Fruit fly (Drosophila melanogaster) whole organism, pupa: ENCODE data around the gene CG31525.

Source experiments
- CG10348 ChIP-seq: fragments of 200-800 bp; sonication (Bioruptor generic); IDR thresholded peaks from 2 replicates; pipeline ENCODE4 v1.3.6; 2022; ENCODE audit warnings: missing biosample characterization, missing genetic modification characterization
- CG12605 ChIP-seq: fragments of 200-800 bp; sonication (Bioruptor generic); IDR thresholded peaks from 2 replicates; pipeline ENCODE4 v1.3.6; 2022; ENCODE audit warnings: missing biosample characterization, missing genetic modification characterization
- CG13204 ChIP-seq: fragments of 200-800 bp; sonication (Bioruptor generic); optimal IDR thresholded peaks from 2 replicates; lab custom pipeline; 2018; ENCODE audit warnings: missing biosample characterization, mild to moderate bottlenecking, missing genetic modification characterization, moderate library complexity
- CG14655 ChIP-seq: fragments of 200-800 bp; sonication (Bioruptor generic); optimal IDR thresholded peaks from 3 replicates; lab custom pipeline; 2017; ENCODE audit warnings: mild to moderate bottlenecking, missing biosample characterization, missing genetic modification reagents, missing genetic modification characterization
- CG15710 ChIP-seq: fragments of 200-800 bp; sonication (Bioruptor generic); optimal IDR thresholded peaks from 2 replicates; lab custom pipeline; 2018; ENCODE audit warnings: missing biosample characterization, mild to moderate bottlenecking, missing genetic modification characterization, moderate library complexity
- CG17806 ChIP-seq: fragments of 200-800 bp; sonication (Bioruptor generic); optimal IDR thresholded peaks from 2 replicates; lab custom pipeline; 2018; ENCODE audit warnings: missing biosample characterization, mild to moderate bottlenecking, missing genetic modification characterization, moderate library complexity
- CG32121 ChIP-seq: fragments of 200-800 bp; sonication (Bioruptor generic); IDR thresholded peaks from 2 replicates; pipeline ENCODE4 v1.3.6; 2022; ENCODE audit warnings: missing biosample characterization, missing genetic modification characterization
- CG34367 ChIP-seq: fragments of 200-800 bp; sonication (Bioruptor generic); optimal IDR thresholded peaks from 2 replicates; lab custom pipeline; 2018; ENCODE audit warnings: missing biosample characterization, mild to moderate bottlenecking, missing genetic modification characterization
- CG4496 ChIP-seq: fragments of 200-800 bp; sonication (Bioruptor generic); IDR thresholded peaks from 3 replicates; pipeline ENCODE4 v1.3.6; 2022; ENCODE audit warnings: missing biosample characterization, missing genetic modification characterization
- CG8159 ChIP-seq: fragments of 200-800 bp; sonication (Bioruptor generic); optimal IDR thresholded peaks from 3 replicates; lab custom pipeline; 2018; ENCODE audit warnings: missing biosample characterization, mild to moderate bottlenecking, missing genetic modification characterization, moderate library complexity
- CG8301 ChIP-seq: fragments of 200-800 bp; sonication (Bioruptor generic); optimal IDR thresholded peaks from 2 replicates; lab custom pipeline; 2018; ENCODE audit warnings: missing biosample characterization, mild to moderate bottlenecking, missing genetic modification characterization
- CG9948 ChIP-seq: fragments of 200-800 bp; sonication (Bioruptor generic); optimal IDR thresholded peaks from 2 replicates; lab custom pipeline; 2018; ENCODE audit warnings: missing biosample characterization, mild to moderate bottlenecking, missing genetic modification characterization, moderate library complexity
- D1 ChIP-seq: fragments of 200-800 bp; sonication (Bioruptor generic); optimal IDR thresholded peaks from 2 replicates; lab custom pipeline; 2018; ENCODE audit warnings: missing biosample characterization, mild to moderate bottlenecking, missing genetic modification characterization, moderate library complexity
- EcR ChIP-seq: fragments of 200-800 bp; sonication (Bioruptor generic); optimal IDR thresholded peaks from 3 replicates; lab custom pipeline; 2019; ENCODE audit warnings: missing biosample characterization, missing genetic modification characterization, mild to moderate bottlenecking, moderate library complexity, missing genetic modification reagents
- Ets98B ChIP-seq: fragments of 200-800 bp; sonication (Bioruptor generic); IDR thresholded peaks from 2 replicates; pipeline ENCODE4 v1.3.6; 2022; ENCODE audit warnings: missing biosample characterization, missing genetic modification characterization
- Pif1A ChIP-seq: fragments of 200-800 bp; sonication (Bioruptor generic); optimal IDR thresholded peaks from 3 replicates; lab custom pipeline; 2016; ENCODE audit warnings: missing biosample characterization, missing genetic modification characterization
- Pif1B ChIP-seq: fragments of 200-800 bp; sonication (Bioruptor generic); optimal IDR thresholded peaks from 3 replicates; lab custom pipeline; 2016; ENCODE audit warnings: missing biosample characterization, missing genetic modification characterization
- Snoo ChIP-seq: fragments of 200-800 bp; sonication (Bioruptor generic); optimal IDR thresholded peaks from 3 replicates; lab custom pipeline; 2017; ENCODE audit warnings: missing biosample characterization, mild to moderate bottlenecking, missing genetic modification characterization, inconsistent platforms
- fd96Ca ChIP-seq: fragments of 200-800 bp; sonication (Bioruptor generic); IDR thresholded peaks from 3 replicates; pipeline ENCODE4 v1.3.6; 2022; ENCODE audit warnings: missing biosample characterization, missing genetic modification characterization
- gl ChIP-seq: fragments of 200-800 bp; sonication (Bioruptor generic); optimal IDR thresholded peaks from 2 replicates; lab custom pipeline; 2018; ENCODE audit warnings: missing biosample characterization, mild to moderate bottlenecking, missing genetic modification characterization
- rn ChIP-seq: fragments of 200-800 bp; sonication (Bioruptor generic); IDR thresholded peaks from 2 replicates; pipeline ENCODE4 v1.3.6; 2022; ENCODE audit warnings: missing biosample characterization, missing genetic modification characterization

Gene CG31525

DNA sequence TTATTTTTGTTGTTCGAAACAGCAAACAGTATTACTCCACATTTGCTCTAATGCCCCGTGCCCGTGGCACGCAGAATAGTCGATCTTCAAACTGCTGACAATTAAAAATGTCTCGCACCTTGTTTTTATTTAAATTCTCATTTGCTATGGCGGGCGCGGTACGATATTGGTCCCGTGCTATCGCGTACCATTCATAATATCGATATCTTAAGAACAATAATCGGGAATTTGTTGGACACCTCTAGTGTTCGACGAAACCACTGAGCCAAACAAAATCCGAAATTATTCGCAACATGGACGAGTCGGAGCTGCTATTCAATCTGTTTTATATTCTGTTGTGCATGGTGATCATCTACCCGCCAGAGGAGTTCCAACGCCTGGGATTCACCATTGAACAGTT lies 36.7 kb upstream of the CG31525 start, which contains the start of gene CG14646:
Gene CG14646 (plus strand): TSS at position 234 of the 400 bp plus-strand sequence.
- TF ChIP-seq CG8159 (no peak), CG4496 (GFP tag; lab: Robert Waterston, UW) (peak; percentile 12; the same call in 1 of the 3 replicates)

dm6 chr3R:4394117-4394516 lies 32.7 kb upstream of the CG31525 start, which contains the start of gene CG34112:
TSS of gene CG34112 (minus strand) at chr3R:4394259.
- TF ChIP-seq CG12605 (GFP tag; lab: Robert Waterston, UW) (0 out of 2 replicates have a peak, but pooled peaks have one; percentile 16), CG13204 (GFP tag; lab: Kevin White, UChicago) (no peak), rn (GFP tag; lab: Robert Waterston, UW) (no peak), fd96Ca (GFP tag; lab: Robert Waterston, UW) (no peak), CG4496 (GFP tag; lab: Robert Waterston, UW) (0 out of 3 replicates have a peak, but pooled peaks have one; percentile 37), Ets98B (GFP tag; lab: Robert Waterston, UW) (0 out of 2 replicates have a peak, but pooled peaks have one; percentile 23), CG34367 (no peak), EcR (GFP tag; lab: Kevin White, UChicago) (no peak)

dm6 chr3R:4394654-4395581 lies 31.9 kb upstream of the CG31525 start:
- TF ChIP-seq CG8159 = peak; percentile 87
- peak; percentile 88 for TF ChIP-seq Snoo (tag; lab: Kevin White, UChicago)
- peak; percentile 97 for TF ChIP-seq Ets98B (GFP tag; lab: Robert Waterston, UW)
- TF ChIP-seq CG10348 (GFP tag; lab: Robert Waterston, UW) = peak; percentile 84
- peak; percentile 97; the same call in 2 of the 3 replicates for TF ChIP-seq fd96Ca (GFP tag; lab: Robert Waterston, UW)
- TF ChIP-seq Pif1B (GFP tag; lab: Kevin White, UChicago) = peak; percentile 97
- peak; percentile 82 for TF ChIP-seq gl
- TF ChIP-seq CG8301 = peak; percentile 97
- TF ChIP-seq CG15710 (tag; lab: Kevin White, UChicago) = peak; percentile 84
- TF ChIP-seq CG14655 (GFP tag; lab: Kevin White, UChicago) = peak; percentile 94
- peak; percentile 94 for TF ChIP-seq Pif1A
- TF ChIP-seq CG17806 = peak; percentile 88
- peak; percentile 85 for TF ChIP-seq CG34367
- TF ChIP-seq EcR (GFP tag; lab: Kevin White, UChicago) = peak; percentile 6
- TF ChIP-seq D1 (tag; lab: Kevin White, UChicago) = peak; percentile 70
- TF ChIP-seq CG12605 (GFP tag; lab: Robert Waterston, UW) = peak; percentile 94
- peak; percentile 91 for TF ChIP-seq CG9948 (tag; lab: Kevin White, UChicago)
- TF ChIP-seq CG32121 (GFP tag; lab: Robert Waterston, UW) = peak; percentile 95
- TF ChIP-seq CG4496 (GFP tag; lab: Robert Waterston, UW) = peak; percentile 97
- peak; percentile 89 for TF ChIP-seq rn (GFP tag; lab: Robert Waterston, UW)
- TF ChIP-seq CG13204 (GFP tag; lab: Kevin White, UChicago) = no peak

- TF ChIP-seq CG8159 = peak; percentile 5
- TF ChIP-seq CG12605 (GFP tag; lab: Robert Waterston, UW) = no peak
Observed at dm6 chr3R:4397403-4398079, 29.3 kb upstream of the CG31525 start, which contains the start of gene CG9855. TSS of gene CG9855 (minus strand) at chr3R:4397875.

- TF ChIP-seq D1 (tag; lab: Kevin White, UChicago) (no peak), CG8159 (peak; percentile 56), fd96Ca (GFP tag; lab: Robert Waterston, UW) (0 out of 3 replicates have a peak, but pooled peaks have one; percentile 30), CG15710 (tag; lab: Kevin White, UChicago) (peak; percentile 25), CG34367 (no peak), CG9948 (tag; lab: Kevin White, UChicago) (peak; percentile 12)
Observed at dm6 chr3R:4399810-4400496, 26.9 kb upstream of the CG31525 start.

DNA sequence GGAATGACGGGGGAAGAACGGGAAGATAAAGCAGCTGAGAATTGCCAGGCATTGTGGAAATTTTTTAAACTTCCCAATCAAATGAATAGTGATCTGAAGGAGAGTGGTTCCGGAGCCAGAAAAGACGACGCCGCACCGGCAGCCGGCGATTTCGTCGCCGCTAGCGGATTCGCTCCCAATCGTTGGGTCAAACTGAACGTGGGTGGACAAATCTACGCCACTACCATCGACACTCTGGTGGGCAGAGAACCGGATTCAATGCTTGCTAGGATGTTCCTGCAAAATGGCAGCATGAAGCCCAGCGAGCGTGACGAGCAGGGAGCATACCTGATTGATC lies 26.4 kb upstream of the CG31525 start, which contains the start of gene CG14647:
Gene CG14647 (plus strand): TSS at position 14 of the 337 bp plus-strand sequence.
- TF ChIP-seq CG13204 (GFP tag; lab: Kevin White, UChicago) = no peak
- no peak for TF ChIP-seq Pif1A
- TF ChIP-seq Pif1B (GFP tag; lab: Kevin White, UChicago) = no peak
- no peak for TF ChIP-seq EcR (GFP tag; lab: Kevin White, UChicago)
- no peak for TF ChIP-seq Snoo (tag; lab: Kevin White, UChicago)
- no peak for TF ChIP-seq CG17806
- TF ChIP-seq Ets98B (GFP tag; lab: Robert Waterston, UW) = no peak
- no peak for TF ChIP-seq CG4496 (GFP tag; lab: Robert Waterston, UW)
- no peak for TF ChIP-seq CG12605 (GFP tag; lab: Robert Waterston, UW)
